Fruit fly (Drosophila melanogaster) whole organism, embryonic: ENCODE results near the gene CG4570.
A peak's percentile ranks its signal among the peaks of the same experiment; 100 is the strongest.

Experiments
- Abd-B ChIP-seq: fragments of 200-800 bp; sonication (Bioruptor generic); optimal IDR thresholded peaks from 2 replicates; lab custom pipeline; 2018; ENCODE audit warnings: missing biosample characterization, mild to moderate bottlenecking, missing genetic modification characterization, moderate library complexity
- BtbVII ChIP-seq: fragments of 200-800 bp; sonication (Bioruptor generic); optimal IDR thresholded peaks from 3 replicates; lab custom pipeline; 2017; ENCODE audit warnings: missing biosample characterization, mild to moderate bottlenecking, missing genetic modification characterization
- Bteb2 ChIP-seq: fragments of 200-800 bp; sonication (Bioruptor generic); optimal IDR thresholded peaks from 2 replicates; lab custom pipeline; 2016; ENCODE audit warnings: missing biosample characterization, missing genetic modification characterization
- CG10267 ChIP-seq: fragments of 200-800 bp; sonication (Bioruptor generic); optimal IDR thresholded peaks from 2 replicates; lab custom pipeline; 2018; ENCODE audit warnings: missing biosample characterization, mild to moderate bottlenecking, missing genetic modification characterization, moderate library complexity
- CG10959 ChIP-seq: fragments of 200-800 bp; sonication (Bioruptor generic); IDR thresholded peaks from 2 replicates; pipeline ENCODE4 v1.3.6; 2022; ENCODE audit warnings: missing biosample characterization, missing genetic modification characterization
- CG12219 ChIP-seq: fragments of 200-800 bp; sonication (Bioruptor generic); optimal IDR thresholded peaks from 3 replicates; lab custom pipeline; 2018; ENCODE audit warnings: missing biosample characterization, mild to moderate bottlenecking, missing genetic modification characterization
- CG14014 ChIP-seq: fragments of 200-800 bp; sonication (Bioruptor generic); IDR thresholded peaks from 2 replicates; pipeline ENCODE4 v1.3.6; 2022; ENCODE audit warnings: missing biosample characterization, missing genetic modification characterization
- CG14050 ChIP-seq: fragments of 200-800 bp; sonication (Bioruptor generic); IDR thresholded peaks from 3 replicates; pipeline ENCODE4 v1.3.6; 2022; ENCODE audit warnings: missing biosample characterization, missing genetic modification characterization
- CG17361 ChIP-seq: fragments of 200-800 bp; sonication (Bioruptor generic); IDR thresholded peaks from 3 replicates; pipeline ENCODE4 v1.3.6; 2022; ENCODE audit warnings: missing biosample characterization, missing genetic modification characterization
- CG2875 ChIP-seq: fragments of 200-800 bp; sonication (Bioruptor generic); optimal IDR thresholded peaks from 2 replicates; lab custom pipeline; 2017; ENCODE audit warnings: missing biosample characterization, mild to moderate bottlenecking, missing genetic modification characterization, missing genetic modification reagents
- CG31388 ChIP-seq: fragments of 200-800 bp; sonication (Bioruptor generic); optimal IDR thresholded peaks from 2 replicates; lab custom pipeline; 2016; ENCODE audit warnings: missing biosample characterization, missing genetic modification characterization
- CG34422 ChIP-seq: fragments of 200-800 bp; sonication (Bioruptor generic); IDR thresholded peaks from 3 replicates; pipeline ENCODE4 v1.3.6; 2022; ENCODE audit warnings: missing biosample characterization, missing genetic modification characterization
- CG6272 ChIP-seq: fragments of 200-800 bp; sonication (Bioruptor generic); IDR thresholded peaks from 2 replicates; pipeline ENCODE4 v1.3.6; 2022; ENCODE audit warnings: missing biosample characterization, missing genetic modification characterization
- CG7357 ChIP-seq: fragments of 200-800 bp; sonication (Bioruptor generic); IDR thresholded peaks from 3 replicates; pipeline ENCODE4 v1.3.6; 2022; ENCODE audit warnings: missing biosample characterization, missing genetic modification characterization
- CG7786 ChIP-seq: fragments of 200-800 bp; sonication (Bioruptor generic); optimal IDR thresholded peaks from 2 replicates; lab custom pipeline; 2016; ENCODE audit warnings: missing biosample characterization, missing genetic modification characterization
- CG9797 ChIP-seq: fragments of 200-800 bp; sonication (Bioruptor generic); optimal IDR thresholded peaks from 3 replicates; lab custom pipeline; 2018; ENCODE audit warnings: missing biosample characterization, mild to moderate bottlenecking, missing genetic modification characterization
- D ChIP-seq, 2 experiments: fragments of 200-800 bp in 1 of 2; fragments of >200 bp in 1 of 2; sonication (Bioruptor generic) in 1 of 2; optimal IDR thresholded peaks; 2 replicates in 1 of 2; 3 replicates in 1 of 2; lab custom pipeline; 2017; ENCODE audit warnings: mild to moderate bottlenecking in 1 of 2, missing biosample characterization in 1 of 2, missing genetic modification characterization in 1 of 2, missing genetic modification reagents in 1 of 2
- Doc3 ChIP-seq: fragments of 200-800 bp; sonication (Bioruptor generic); IDR thresholded peaks from 3 replicates; pipeline ENCODE4 v1.3.6; 2022; ENCODE audit warnings: missing biosample characterization, missing genetic modification characterization; ENCODE audit not compliant: partially characterized antibody
- HHEX ChIP-seq: fragments of 200-800 bp; sonication (Bioruptor generic); optimal IDR thresholded peaks from 3 replicates; lab custom pipeline; 2017; ENCODE audit warnings: missing biosample characterization, mild to moderate bottlenecking, missing genetic modification characterization, missing genetic modification reagents
- Hand ChIP-seq: fragments of 200-800 bp; sonication (Bioruptor generic); optimal IDR thresholded peaks from 2 replicates; lab custom pipeline; 2017; ENCODE audit warnings: mild to moderate bottlenecking, missing biosample characterization, missing genetic modification reagents, missing genetic modification characterization
- Lim3 ChIP-seq: fragments of 200-800 bp; sonication (Bioruptor generic); IDR thresholded peaks from 2 replicates; pipeline ENCODE4 v1.3.6; 2022; ENCODE audit warnings: missing biosample characterization, missing genetic modification characterization
- Lpt ChIP-seq: fragments of >200 bp; optimal IDR thresholded peaks from 2 replicates; lab custom pipeline; 2018; ENCODE audit warnings: missing biosample characterization, missing genetic modification characterization
- MBD-R2 ChIP-seq: fragments of 200-800 bp; sonication (Bioruptor generic); IDR thresholded peaks from 2 replicates; pipeline ENCODE4 v1.3.6; 2022; ENCODE audit warnings: missing biosample characterization, missing genetic modification characterization
- NC2β ChIP-seq: fragments of 200-800 bp; sonication (Bioruptor generic); optimal IDR thresholded peaks from 2 replicates; lab custom pipeline; 2016; ENCODE audit warnings: missing biosample characterization, missing genetic modification characterization
- NK7.1 ChIP-seq: fragments of 200-800 bp; sonication (Bioruptor generic); optimal IDR thresholded peaks from 3 replicates; lab custom pipeline; 2016; ENCODE audit warnings: missing biosample characterization, missing genetic modification characterization
- Nf-YC ChIP-seq: fragments of 200-800 bp; optimal IDR thresholded peaks from 3 replicates; lab custom pipeline; 2019; ENCODE audit warnings: missing biosample characterization, mild to moderate bottlenecking, missing genetic modification characterization, moderate library complexity
- Oli ChIP-seq: fragments of 200-800 bp; sonication (Bioruptor generic); optimal IDR thresholded peaks from 2 replicates; lab custom pipeline; 2018; ENCODE audit warnings: missing biosample characterization, mild to moderate bottlenecking, missing genetic modification characterization, moderate library complexity
- Optix ChIP-seq: fragments of 200-800 bp; sonication (Bioruptor generic); IDR thresholded peaks from 3 replicates; pipeline ENCODE4 v1.3.6; 2022; ENCODE audit warnings: missing biosample characterization, missing genetic modification characterization
- PHDP ChIP-seq: fragments of 200-800 bp; sonication (Bioruptor generic); optimal IDR thresholded peaks from 3 replicates; lab custom pipeline; 2018; ENCODE audit warnings: missing biosample characterization, mild to moderate bottlenecking, missing genetic modification characterization, moderate library complexity
- Trl ChIP-seq, 3 experiments: fragments of >200 bp in 2 of 3; fragments of 200-800 bp in 1 of 3; sonication (Bioruptor generic) in 1 of 3; optimal IDR thresholded peaks; 2 replicates in 1 of 3; 3 replicates in 2 of 3; lab custom pipeline; 2016 to 2017; ENCODE audit warnings: missing biosample characterization in 1 of 3, missing genetic modification characterization in 1 of 3
- Vsx1 ChIP-seq: fragments of 200-800 bp; sonication (Bioruptor generic); optimal IDR thresholded peaks from 2 replicates; lab custom pipeline; 2017; ENCODE audit warnings: missing biosample characterization, mild to moderate bottlenecking, missing genetic modification characterization, missing genetic modification reagents
- corto ChIP-seq: fragments of 200-800 bp; sonication (Bioruptor generic); optimal IDR thresholded peaks from 2 replicates; lab custom pipeline; 2016; ENCODE audit warnings: missing biosample characterization, mild to moderate bottlenecking, missing genetic modification characterization, moderate library complexity
- croc ChIP-seq: fragments of 200-800 bp; sonication (Bioruptor generic); conservative IDR thresholded peaks from 3 replicates; pipeline ENCODE4 v1.3.6; 2022; ENCODE audit warnings: missing biosample characterization, missing genetic modification characterization
- fu2 ChIP-seq: fragments of 200-800 bp; sonication (Bioruptor generic); optimal IDR thresholded peaks from 2 replicates; lab custom pipeline; 2016; ENCODE audit warnings: missing biosample characterization, missing genetic modification characterization
- gce ChIP-seq: fragments of 200-800 bp; sonication (Bioruptor generic); IDR thresholded peaks from 3 replicates; pipeline ENCODE4 v1.3.6; 2022; ENCODE audit warnings: missing biosample characterization, missing genetic modification characterization
- gcm2 ChIP-seq: fragments of 200-800 bp; sonication (Bioruptor generic); optimal IDR thresholded peaks from 2 replicates; lab custom pipeline; 2016; ENCODE audit warnings: missing biosample characterization, missing genetic modification characterization
- lab ChIP-seq: fragments of 200-800 bp; sonication (Bioruptor generic); optimal IDR thresholded peaks from 3 replicates; lab custom pipeline; 2017; ENCODE audit warnings: missing biosample characterization, missing genetic modification characterization, mild to moderate bottlenecking, moderate library complexity, missing genetic modification reagents
- lbe ChIP-seq: fragments of 200-800 bp; sonication (Bioruptor generic); optimal IDR thresholded peaks from 2 replicates; lab custom pipeline; 2016; ENCODE audit warnings: missing biosample characterization, mild to moderate bottlenecking, missing genetic modification characterization
- mirr ChIP-seq: fragments of 200-800 bp; sonication (Bioruptor generic); optimal IDR thresholded peaks from 3 replicates; lab custom pipeline; 2018; ENCODE audit warnings: missing biosample characterization, mild to moderate bottlenecking, missing genetic modification characterization
- oc ChIP-seq: fragments of 200-800 bp; sonication (Bioruptor generic); optimal IDR thresholded peaks from 2 replicates; lab custom pipeline; 2018; ENCODE audit warnings: missing biosample characterization, mild to moderate bottlenecking, missing genetic modification characterization, moderate library complexity
- p53 ChIP-seq: fragments of 200-800 bp; sonication (Bioruptor generic); optimal IDR thresholded peaks from 2 replicates; lab custom pipeline; 2016; ENCODE audit warnings: missing biosample characterization, missing genetic modification characterization
- pho ChIP-seq: fragments of 200-800 bp; sonication (Bioruptor generic); optimal IDR thresholded peaks from 2 replicates; lab custom pipeline; 2016; ENCODE audit warnings: missing biosample characterization, missing genetic modification characterization
- sima ChIP-seq: fragments of 200-800 bp; sonication (Bioruptor generic); optimal IDR thresholded peaks from 2 replicates; lab custom pipeline; 2016; ENCODE audit warnings: missing biosample characterization, missing genetic modification characterization
- stc ChIP-seq: fragments of 200-800 bp; sonication (Bioruptor generic); IDR thresholded peaks from 2 replicates; pipeline ENCODE4 v1.3.6; 2022; ENCODE audit warnings: missing biosample characterization, missing genetic modification characterization
- tgo ChIP-seq: fragments of 200-800 bp; sonication (Bioruptor generic); IDR thresholded peaks from 3 replicates; pipeline ENCODE4 v1.3.6; 2022; ENCODE audit warnings: missing biosample characterization, missing genetic modification characterization
- ttk ChIP-seq: fragments of 200-800 bp; sonication (Bioruptor generic); IDR thresholded peaks from 2 replicates; pipeline ENCODE4 v2.1.2; 2022; ENCODE audit warnings: missing biosample characterization, missing genetic modification characterization
- vvl ChIP-seq: fragments of 200-800 bp; sonication (Bioruptor generic); IDR thresholded peaks from 2 replicates; pipeline ENCODE4 v1.3.6; 2022; ENCODE audit warnings: missing biosample characterization, missing genetic modification characterization
- zen2 ChIP-seq: fragments of 200-800 bp; sonication (Bioruptor generic); IDR thresholded peaks from 3 replicates; pipeline ENCODE4 v1.3.6; 2022; ENCODE audit warnings: missing biosample characterization, missing genetic modification characterization; ENCODE audit not compliant: partially characterized antibody
- zf30C ChIP-seq: fragments of 200-800 bp; sonication (Bioruptor generic); optimal IDR thresholded peaks from 3 replicates; lab custom pipeline; 2018; ENCODE audit warnings: missing biosample characterization, mild to moderate bottlenecking, missing genetic modification characterization

Gene CG4570

DNA sequence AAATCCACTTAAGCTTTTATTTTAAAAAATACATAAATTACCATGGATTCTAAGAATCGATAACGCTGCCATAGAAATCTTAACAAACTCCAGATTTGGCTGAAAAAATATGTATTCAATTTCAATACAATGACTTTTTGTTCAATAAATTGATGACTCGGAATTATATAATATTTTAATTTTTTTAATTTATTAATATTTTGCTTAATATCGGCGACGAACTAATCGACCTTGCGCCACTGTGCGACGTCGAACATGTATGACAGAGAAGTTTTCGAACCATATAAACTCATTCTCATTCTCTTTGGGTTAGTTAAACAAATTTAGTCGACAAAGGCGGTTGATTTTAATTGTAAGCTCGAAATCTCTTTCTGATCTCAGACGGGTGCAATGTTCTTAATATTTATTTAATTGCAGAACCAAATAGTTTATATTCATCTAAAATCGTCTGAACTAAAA, 7.1 kb upstream of the CG4570 start, which contains the start of gene CG42394 (continued):
- TF ChIP-seq D (optimal IDR thresholded peaks at IDR 0.05; lab: Kevin White, UChicago) (no peak), D (GFP tag; optimal IDR thresholded peaks at IDR 0.05; lab: Kevin White, UChicago) (peak; percentile 96), lbe (GFP tag; lab: Kevin White, UChicago) (peak; percentile 91), NK7.1 (peak; percentile 56), CG7786 (GFP tag; lab: Kevin White, UChicago) (peak; percentile 29), p53 (GFP tag; lab: Kevin White, UChicago) (no peak), sima (GFP tag; lab: Kevin White, UChicago) (no peak), Doc3 (GFP tag; lab: Robert Waterston, UW) (no peak), CG17361 (GFP tag; lab: Robert Waterston, UW) (peak; percentile 99), BtbVII (GFP tag; lab: Kevin White, UChicago) (peak; percentile 97), ttk (GFP tag; lab: Robert Waterston, UW) (peak; percentile 88), Lpt (GFP tag; lab: Kevin White, UChicago) (no peak), CG6272 (peak; percentile 88), stc (peak; percentile 95), fu2 (GFP tag; lab: Kevin White, UChicago) (peak; percentile 53), Trl (optimal IDR thresholded peaks at IDR 0.05; lab: Kevin White, UChicago) (no peak), Trl (GFP tag; optimal IDR thresholded peaks at IDR 0.05; lab: Kevin White, UChicago) (peak; percentile 70), CG10267 (peak; percentile 94), Vsx1 (peak; percentile 94), CG12219 (GFP tag; lab: Kevin White, UChicago) (peak; percentile 85), MBD-R2 (GFP tag; lab: Robert Waterston, UW) (peak; percentile 85), CG14014 (GFP tag; lab: Robert Waterston, UW) (peak; percentile 95), gce (peak; percentile 90), oc (peak; percentile 92), gcm2 (peak; percentile 81), Nf-YC (tag; lab: Kevin White, UChicago) (peak; percentile 84), corto (GFP tag; lab: Kevin White, UChicago) (peak; percentile 60), tgo (GFP tag; lab: Robert Waterston, UW) (peak; percentile 93), zen2 (GFP tag; lab: Robert Waterston, UW) (no peak), pho (peak; percentile 68), NC2β (GFP tag; lab: Kevin White, UChicago) (peak; percentile 68), CG34422 (GFP tag; lab: Robert Waterston, UW) (peak; percentile 93), CG9797 (GFP tag; lab: Kevin White, UChicago) (peak; percentile 25), Oli (tag; lab: Kevin White, UChicago) (peak; percentile 95), PHDP (tag; lab: Kevin White, UChicago) (peak; percentile 95), Hand (peak; percentile 92), Abd-B (GFP tag; lab: Kevin White, UChicago) (peak; percentile 88), Bteb2 (GFP tag; lab: Kevin White, UChicago) (peak; percentile 81), HHEX (peak; percentile 94), mirr (GFP tag; lab: Kevin White, UChicago) (peak; percentile 23), Lim3 (GFP tag; lab: Robert Waterston, UW) (peak; percentile 10; the same call in 1 of the 2 replicates), croc (GFP tag; lab: Robert Waterston, UW) (peak; percentile 92), lab (peak; percentile 98), zf30C (peak; percentile 2), CG31388 (GFP tag; lab: Kevin White, UChicago) (peak; percentile 84), CG14050 (GFP tag; lab: Robert Waterston, UW) (peak; percentile 92), CG7357 (GFP tag; lab: Robert Waterston, UW) (peak; percentile 75), CG2875 (GFP tag; lab: Kevin White, UChicago) (peak; percentile 95), Optix (GFP tag; lab: Robert Waterston, UW) (peak; percentile 83), vvl (GFP tag; lab: Robert Waterston, UW) (peak; percentile 97), CG10959 (GFP tag; lab: Robert Waterston, UW) (peak; percentile 93)
